Fruit fly (Drosophila melanogaster) whole organism, embryonic: ENCODE data around the gene Orc2.

ENCODE experiments used
- Antp ChIP-seq: fragments of 200-800 bp; sonication (Bioruptor generic); optimal IDR thresholded peaks from 3 replicates; lab custom pipeline; 2016; ENCODE audit warnings: missing biosample characterization, missing genetic modification characterization
- Atf-2 ChIP-seq: fragments of 200-800 bp; sonication (Bioruptor generic); optimal IDR thresholded peaks from 2 replicates; lab custom pipeline; 2016; ENCODE audit warnings: missing biosample characterization, missing genetic modification characterization
- Atf3 ChIP-seq: fragments of 200-800 bp; sonication (Bioruptor generic); optimal IDR thresholded peaks from 3 replicates; lab custom pipeline; 2016; ENCODE audit warnings: missing biosample characterization, missing genetic modification characterization
- Bteb2 ChIP-seq: fragments of 200-800 bp; sonication (Bioruptor generic); optimal IDR thresholded peaks from 2 replicates; lab custom pipeline; 2016; ENCODE audit warnings: missing biosample characterization, missing genetic modification characterization
- C15 ChIP-seq: fragments of 200-800 bp; sonication (Bioruptor generic); IDR thresholded peaks from 3 replicates; pipeline ENCODE4 v1.3.6; 2022; ENCODE audit warnings: missing biosample characterization, missing genetic modification characterization
- CG10366 ChIP-seq: fragments of 200-800 bp; sonication (Bioruptor generic); IDR thresholded peaks from 2 replicates; pipeline ENCODE4 v1.3.6; 2022; ENCODE audit warnings: missing biosample characterization, missing genetic modification characterization
- CG10654 ChIP-seq: fragments of 200-800 bp; sonication (Bioruptor generic); optimal IDR thresholded peaks from 2 replicates; lab custom pipeline; 2016; ENCODE audit warnings: missing biosample characterization, missing genetic modification characterization
- CG11504 ChIP-seq: fragments of 200-800 bp; sonication (Bioruptor generic); optimal IDR thresholded peaks from 3 replicates; lab custom pipeline; 2019; ENCODE audit warnings: missing biosample characterization, mild to moderate bottlenecking, missing genetic modification characterization, moderate library complexity
- CG17385 ChIP-seq: fragments of 200-800 bp; sonication (Bioruptor generic); optimal IDR thresholded peaks from 3 replicates; lab custom pipeline; 2018; ENCODE audit warnings: missing biosample characterization, mild to moderate bottlenecking, missing genetic modification characterization
- CG17612 ChIP-seq: fragments of 200-800 bp; sonication (Bioruptor generic); IDR thresholded peaks from 2 replicates; pipeline ENCODE4 v1.3.6; 2022; ENCODE audit warnings: missing biosample characterization, missing genetic modification characterization
- CG17912 ChIP-seq: fragments of 200-800 bp; sonication (Bioruptor generic); optimal IDR thresholded peaks from 2 replicates; lab custom pipeline; 2018; ENCODE audit warnings: missing biosample characterization, mild to moderate bottlenecking, missing genetic modification characterization
- CG18619 ChIP-seq: fragments of 200-800 bp; sonication (Bioruptor generic); optimal IDR thresholded peaks from 3 replicates; lab custom pipeline; 2017; ENCODE audit warnings: missing biosample characterization, mild to moderate bottlenecking, missing genetic modification characterization
- CG18764 ChIP-seq: fragments of 200-800 bp; sonication (Bioruptor generic); optimal IDR thresholded peaks from 3 replicates; lab custom pipeline; 2016; ENCODE audit warnings: missing biosample characterization, missing genetic modification characterization
- CG2116 ChIP-seq: fragments of 200-800 bp; sonication (Bioruptor generic); optimal IDR thresholded peaks from 3 replicates; lab custom pipeline; 2018; ENCODE audit warnings: missing biosample characterization, mild to moderate bottlenecking, missing genetic modification characterization
- CG30431 ChIP-seq: fragments of 200-800 bp; sonication (Bioruptor generic); optimal IDR thresholded peaks from 2 replicates; lab custom pipeline; 2017; ENCODE audit warnings: missing biosample characterization, missing genetic modification characterization
- CG31441 ChIP-seq: fragments of 200-800 bp; sonication (Bioruptor generic); IDR thresholded peaks from 2 replicates; pipeline ENCODE4 v1.3.6; 2022; ENCODE audit warnings: missing biosample characterization, missing genetic modification characterization
- CG32767 ChIP-seq: fragments of 200-800 bp; sonication (Bioruptor generic); IDR thresholded peaks from 2 replicates; pipeline ENCODE4 v1.3.6; 2022; ENCODE audit warnings: missing biosample characterization, missing genetic modification characterization
- CG3847 ChIP-seq: fragments of 200-800 bp; sonication (Bioruptor generic); IDR thresholded peaks from 2 replicates; pipeline ENCODE4 v1.3.6; 2022; ENCODE audit warnings: missing biosample characterization, missing genetic modification characterization
- CG3995 ChIP-seq: fragments of 200-800 bp; sonication (Bioruptor generic); optimal IDR thresholded peaks from 3 replicates; lab custom pipeline; 2016; ENCODE audit warnings: missing biosample characterization, missing genetic modification characterization
- CG42726 ChIP-seq: fragments of 200-800 bp; sonication (Bioruptor generic); IDR thresholded peaks from 2 replicates; pipeline ENCODE4 v1.3.6; 2022; ENCODE audit warnings: missing biosample characterization, missing genetic modification characterization; ENCODE audit not compliant: partially characterized antibody
- CG4328 ChIP-seq: fragments of 200-800 bp; sonication (Bioruptor generic); optimal IDR thresholded peaks from 3 replicates; lab custom pipeline; 2017; ENCODE audit warnings: missing biosample characterization, missing genetic modification reagents, missing genetic modification characterization
- CG4404 ChIP-seq: fragments of 200-800 bp; sonication (Bioruptor generic); IDR thresholded peaks from 2 replicates; pipeline ENCODE4 v1.3.6; 2022; ENCODE audit warnings: missing biosample characterization, missing genetic modification characterization
- CG4617 ChIP-seq: fragments of 200-800 bp; sonication (Bioruptor generic); optimal IDR thresholded peaks from 3 replicates; lab custom pipeline; 2016; ENCODE audit warnings: missing biosample characterization, missing genetic modification characterization, borderline replicate concordance
- CG6791 ChIP-seq: fragments of 200-800 bp; sonication (Bioruptor generic); IDR thresholded peaks from 3 replicates; pipeline ENCODE4 v1.3.6; 2022; ENCODE audit warnings: missing biosample characterization, missing genetic modification characterization; ENCODE audit not compliant: partially characterized antibody
- CG6813 ChIP-seq: fragments of 200-800 bp; sonication (Bioruptor generic); optimal IDR thresholded peaks from 2 replicates; lab custom pipeline; 2017; ENCODE audit warnings: missing biosample characterization, missing genetic modification characterization, mild to moderate bottlenecking, moderate library complexity, missing genetic modification reagents
- CG7745 ChIP-seq: fragments of 200-800 bp; sonication (Bioruptor generic); optimal IDR thresholded peaks from 2 replicates; lab custom pipeline; 2018; ENCODE audit warnings: missing biosample characterization, mild to moderate bottlenecking, missing genetic modification characterization, moderate library complexity
- CG8290 ChIP-seq, 3 experiments: fragments of 200-800 bp; sonication (Bioruptor generic); optimal IDR thresholded peaks; 2 replicates each; lab custom pipeline; 2016 to 2019; ENCODE audit warnings: missing biosample characterization in 3 of 3, missing genetic modification characterization in 3 of 3, mild to moderate bottlenecking in 2 of 3, moderate library complexity in 1 of 3
- CG8359 ChIP-seq: fragments of 200-800 bp; sonication (Bioruptor generic); optimal IDR thresholded peaks from 2 replicates; lab custom pipeline; 2017; ENCODE audit warnings: missing biosample characterization, mild to moderate bottlenecking, missing genetic modification characterization, borderline replicate concordance
- CG9609 ChIP-seq: fragments of 200-800 bp; sonication (Bioruptor generic); optimal IDR thresholded peaks from 3 replicates; lab custom pipeline; 2016; ENCODE audit warnings: missing biosample characterization, missing genetic modification characterization
- Dek ChIP-seq: fragments of 200-800 bp; sonication (Bioruptor generic); optimal IDR thresholded peaks from 3 replicates; lab custom pipeline; 2019; ENCODE audit warnings: missing biosample characterization, mild to moderate bottlenecking, missing genetic modification characterization, moderate library complexity
- Dref ChIP-seq: fragments of 200-800 bp; sonication (Bioruptor generic); IDR thresholded peaks from 2 replicates; pipeline ENCODE4 v1.3.6; 2022; ENCODE audit warnings: missing biosample characterization, missing genetic modification characterization
- MTF-1 ChIP-seq: fragments of 200-800 bp; sonication (Bioruptor generic); optimal IDR thresholded peaks from 2 replicates; lab custom pipeline; 2018; ENCODE audit warnings: missing biosample characterization, mild to moderate bottlenecking, missing genetic modification characterization, borderline replicate concordance
- Med ChIP-seq: fragments of 200-800 bp; sonication (Bioruptor generic); peaks from one replicate; lab custom pipeline; 2016; ENCODE audit warnings: missing biosample characterization, missing genetic modification characterization, mild to moderate bottlenecking, inconsistent platforms, moderate library complexity
- NC2β ChIP-seq: fragments of 200-800 bp; sonication (Bioruptor generic); optimal IDR thresholded peaks from 2 replicates; lab custom pipeline; 2016; ENCODE audit warnings: missing biosample characterization, missing genetic modification characterization
- Rfx ChIP-seq: fragments of 200-800 bp; sonication (Bioruptor generic); IDR thresholded peaks from 2 replicates; pipeline ENCODE4 v1.3.6; 2022; ENCODE audit warnings: missing biosample characterization, missing genetic modification characterization
- Sox100B ChIP-seq: fragments of 200-800 bp; sonication (Bioruptor generic); optimal IDR thresholded peaks from 3 replicates; lab custom pipeline; 2018; ENCODE audit warnings: missing biosample characterization, mild to moderate bottlenecking, missing genetic modification characterization
- Taf1 ChIP-seq: fragments of 200-800 bp; sonication (Bioruptor generic); IDR thresholded peaks from 2 replicates; pipeline ENCODE4 v1.3.6; 2022; ENCODE audit warnings: missing biosample characterization, missing genetic modification characterization
- ase ChIP-seq: fragments of 200-800 bp; sonication (Bioruptor generic); IDR thresholded peaks from 3 replicates; pipeline ENCODE4 v1.3.6; 2022; ENCODE audit warnings: missing biosample characterization, missing genetic modification characterization
- ash1 ChIP-seq: fragments of 200-800 bp; sonication (Bioruptor generic); optimal IDR thresholded peaks from 2 replicates; lab custom pipeline; 2018; ENCODE audit warnings: missing biosample characterization, mild to moderate bottlenecking, missing genetic modification characterization
- az2 ChIP-seq: fragments of 200-800 bp; sonication (Bioruptor generic); optimal IDR thresholded peaks from 3 replicates; lab custom pipeline; 2016; ENCODE audit warnings: missing biosample characterization, missing genetic modification characterization
- br ChIP-seq: fragments of >200 bp; optimal IDR thresholded peaks from 2 replicates; lab custom pipeline; 2017
- eve ChIP-seq, 2 experiments: fragments of >200 bp; optimal IDR thresholded peaks; 2 replicates each; lab custom pipeline; 2017; ENCODE audit warnings: missing biosample characterization in 2 of 2, missing genetic modification characterization in 2 of 2
- eyg ChIP-seq: fragments of 200-800 bp; sonication (Bioruptor generic); optimal IDR thresholded peaks from 3 replicates; lab custom pipeline; 2016; ENCODE audit warnings: missing biosample characterization, missing genetic modification characterization
- ftz-f1 ChIP-seq: fragments of 200-800 bp; sonication (Bioruptor generic); optimal IDR thresholded peaks from 2 replicates; lab custom pipeline; 2016; ENCODE audit warnings: missing biosample characterization, missing genetic modification characterization
- gfzf ChIP-seq: fragments of 200-800 bp; sonication (Bioruptor generic); optimal IDR thresholded peaks from 2 replicates; lab custom pipeline; 2016; ENCODE audit warnings: missing biosample characterization, mild to moderate bottlenecking, missing genetic modification characterization, moderate library complexity
- hkb ChIP-seq, 2 experiments: fragments of 200-800 bp in 1 of 2; fragments of >200 bp in 1 of 2; sonication (Bioruptor generic) in 1 of 2; IDR thresholded peaks in 1 of 2; optimal IDR thresholded peaks in 1 of 2; 2 replicates each; pipeline versions ENCODE4 v1.3.6 to Lab custom; 2017 to 2022; ENCODE audit warnings: missing biosample characterization in 1 of 2, missing genetic modification characterization in 1 of 2
- mld ChIP-seq: fragments of 200-800 bp; sonication (Bioruptor generic); IDR thresholded peaks from 3 replicates; pipeline ENCODE4 v1.3.6; 2022; ENCODE audit warnings: missing biosample characterization, missing genetic modification characterization; ENCODE audit not compliant: partially characterized antibody
- otp ChIP-seq: fragments of 200-800 bp; sonication (Bioruptor generic); IDR thresholded peaks from 3 replicates; pipeline ENCODE4, ENCODE4 v1.3.6; 2022; ENCODE audit warnings: missing biosample characterization, missing genetic modification characterization
- pho ChIP-seq: fragments of 200-800 bp; sonication (Bioruptor generic); optimal IDR thresholded peaks from 2 replicates; lab custom pipeline; 2016; ENCODE audit warnings: missing biosample characterization, missing genetic modification characterization
- pita ChIP-seq: fragments of 200-800 bp; sonication (Bioruptor generic); optimal IDR thresholded peaks from 2 replicates; lab custom pipeline; 2017; ENCODE audit warnings: missing biosample characterization, mild to moderate bottlenecking, missing genetic modification characterization
- sens ChIP-seq: fragments of 200-800 bp; sonication (Bioruptor generic); peaks from one replicate; lab custom pipeline; 2016; ENCODE audit warnings: missing biosample characterization, missing genetic modification characterization
- so ChIP-seq: fragments of 200-800 bp; sonication (Bioruptor generic); IDR thresholded peaks from 3 replicates; pipeline ENCODE4 v1.3.6; 2022; ENCODE audit warnings: missing biosample characterization, missing genetic modification characterization

Orc2 gene

DNA sequence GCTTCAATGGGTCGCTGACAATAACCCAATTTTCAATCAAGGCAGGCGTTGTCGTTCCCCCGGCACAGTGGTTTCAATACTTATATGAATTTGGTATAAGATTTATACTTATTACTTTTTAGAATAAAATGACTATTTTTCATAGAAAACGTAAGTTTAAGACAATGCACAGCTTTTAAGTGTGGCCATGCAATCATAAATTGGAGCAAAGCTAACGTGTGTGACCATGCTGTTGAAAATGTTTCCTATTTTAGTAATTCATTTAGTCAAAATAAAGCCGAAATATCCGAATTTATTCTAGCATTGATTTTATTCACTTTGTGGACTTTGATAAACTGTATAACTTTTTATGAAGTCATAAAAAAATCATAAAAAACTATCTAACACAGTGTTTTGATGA lies 22.0 kb downstream of the Orc2 start (continued):
- TF ChIP-seq CG4617 (GFP tag; lab: Kevin White, UChicago) (no peak), pho (GFP tag; lab: Kevin White, UChicago) (no peak), CG18764 (no peak), Med (GFP tag; lab: Kevin White, UChicago) (no peak), NC2β (GFP tag; lab: Kevin White, UChicago) (no peak), ase (GFP tag; lab: Robert Waterston, UW) (no peak), Atf3 (GFP tag; lab: Kevin White, UChicago) (no peak), CG3995 (no peak), CG8290 (GFP tag; optimal IDR thresholded peaks at IDR 0.05; lab: Kevin White, UChicago) (no peak), CG8290 (tag; optimal IDR thresholded peaks at IDR 0.05; lab: Kevin White, UChicago) (no peak), pita (GFP tag; lab: Kevin White, UChicago) (no peak), CG3847 (GFP tag; lab: Robert Waterston, UW) (no peak), eyg (GFP tag; lab: Kevin White, UChicago) (no peak), eve (GFP tag; optimal IDR thresholded peaks at IDR 0.05; lab: Kevin White, UChicago) (peak in 1 of 2 experiments; percentile 74), Antp (no peak), Atf-2 (GFP tag; lab: Kevin White, UChicago) (no peak), CG4404 (GFP tag; lab: Robert Waterston, UW) (no peak), gfzf (GFP tag; lab: Kevin White, UChicago) (no peak), ftz-f1 (GFP tag; lab: Kevin White, UChicago) (no peak), CG2116 (GFP tag; lab: Kevin White, UChicago) (no peak), hkb (optimal IDR thresholded peaks at IDR 0.05; lab: Kevin White, UChicago) (no peak), hkb (GFP tag; IDR thresholded peaks at IDR 0.05; lab: Robert Waterston, UW) (no peak), Dref (GFP tag; lab: Robert Waterston, UW) (no peak), az2 (GFP tag; lab: Kevin White, UChicago) (peak; percentile 15), C15 (GFP tag; lab: Robert Waterston, UW) (no peak), CG10654 (GFP tag; lab: Kevin White, UChicago) (no peak), CG6813 (GFP tag; lab: Kevin White, UChicago) (no peak), Dek (tag; lab: Kevin White, UChicago) (no peak), CG6791 (GFP tag; lab: Robert Waterston, UW) (no peak), mld (GFP tag; lab: Robert Waterston, UW) (no peak), CG17912 (no peak), ash1 (GFP tag; lab: Kevin White, UChicago) (no peak), CG18619 (no peak), CG7745 (no peak), sens (peak; percentile 83), br (lab: Kevin White, UChicago) (no peak), CG17385 (peak; percentile 13), MTF-1 (GFP tag; lab: Kevin White, UChicago) (no peak), Rfx (GFP tag; lab: Robert Waterston, UW) (no peak), CG11504 (tag; lab: Kevin White, UChicago) (peak; percentile 60), CG10366 (GFP tag; lab: Robert Waterston, UW) (no peak), CG9609 (GFP tag; lab: Kevin White, UChicago) (no peak), so (GFP tag; lab: Robert Waterston, UW) (no peak), CG31441 (peak; percentile 26; the same call in 1 of the 2 replicates), Sox100B (GFP tag; lab: Kevin White, UChicago) (peak; percentile 47), CG32767 (GFP tag; lab: Robert Waterston, UW) (no peak), CG30431 (GFP tag; lab: Kevin White, UChicago) (no peak), CG8359 (GFP tag; lab: Kevin White, UChicago) (no peak), CG17612 (no peak), CG4328 (no peak), otp (no peak), CG42726 (GFP tag; lab: Robert Waterston, UW) (no peak), Bteb2 (no peak), Taf1 (no peak)
